Worm (Caenorhabditis elegans) whole organism, mixed stage, embryonic: ENCODE data around the gene F57A8.6.

ENCODE experiments used
- M03D4.4 ChIP-seq: sonication (generic microtip); optimal IDR thresholded peaks from 2 replicates; lab custom pipeline; 2017; ENCODE audit warnings: mild to moderate bottlenecking, missing genetic modification characterization, missing compliant biosample characterization
- blmp-1 ChIP-seq: fragments of 150-350 bp; optimal IDR thresholded peaks from 2 replicates; lab custom pipeline; 2014; ENCODE audit warnings: missing biosample characterization, missing genetic modification characterization
- ceh-83 ChIP-seq: fragments of 200-800 bp; sonication (Bioruptor generic); optimal IDR thresholded peaks from 2 replicates; lab custom pipeline; 2018; ENCODE audit warnings: mild to moderate bottlenecking, missing genetic modification characterization, missing compliant biosample characterization
- elt-1 ChIP-seq: sonication (generic microtip); optimal IDR thresholded peaks from 2 replicates; lab custom pipeline; 2017; ENCODE audit warnings: missing genetic modification characterization, mild to moderate bottlenecking, missing compliant biosample characterization, antibody characterized with exemption, moderate library complexity, borderline replicate concordance; ENCODE audit not compliant: insufficient read depth
- mep-1 ChIP-seq: fragments of 150-350 bp; optimal IDR thresholded peaks from 2 replicates; lab custom pipeline; 2017; ENCODE audit warnings: missing biosample characterization, missing genetic modification reagents, missing genetic modification characterization, inconsistent platforms
- nhr-12 ChIP-seq: fragments of 150-350 bp; optimal IDR thresholded peaks from 2 replicates; lab custom pipeline; 2014; ENCODE audit warnings: missing biosample characterization, missing genetic modification characterization
- nhr-237 ChIP-seq: fragments of 150-350 bp; optimal IDR thresholded peaks from 2 replicates; lab custom pipeline; 2014; ENCODE audit warnings: missing biosample characterization, missing genetic modification characterization
- nhr-28 ChIP-seq: fragments of 150-350 bp; optimal IDR thresholded peaks from 2 replicates; lab custom pipeline; 2014; ENCODE audit warnings: missing biosample characterization, missing genetic modification characterization
- pha-4 ChIP-seq: fragments of 150-350 bp; optimal IDR thresholded peaks from 2 replicates; lab custom pipeline; 2018; ENCODE audit warnings: missing biosample characterization, missing genetic modification reagents, missing genetic modification characterization
- snpc-4 ChIP-seq: fragments of 150-350 bp; optimal IDR thresholded peaks from 2 replicates; lab custom pipeline; 2014; ENCODE audit warnings: missing biosample characterization, missing genetic modification characterization
- tbx-8 ChIP-seq: fragments of 200-800 bp; sonication (Bioruptor generic); optimal IDR thresholded peaks from 2 replicates; lab custom pipeline; 2018; ENCODE audit warnings: mild to moderate bottlenecking, missing genetic modification characterization, moderate library complexity, missing compliant biosample characterization

DNA sequence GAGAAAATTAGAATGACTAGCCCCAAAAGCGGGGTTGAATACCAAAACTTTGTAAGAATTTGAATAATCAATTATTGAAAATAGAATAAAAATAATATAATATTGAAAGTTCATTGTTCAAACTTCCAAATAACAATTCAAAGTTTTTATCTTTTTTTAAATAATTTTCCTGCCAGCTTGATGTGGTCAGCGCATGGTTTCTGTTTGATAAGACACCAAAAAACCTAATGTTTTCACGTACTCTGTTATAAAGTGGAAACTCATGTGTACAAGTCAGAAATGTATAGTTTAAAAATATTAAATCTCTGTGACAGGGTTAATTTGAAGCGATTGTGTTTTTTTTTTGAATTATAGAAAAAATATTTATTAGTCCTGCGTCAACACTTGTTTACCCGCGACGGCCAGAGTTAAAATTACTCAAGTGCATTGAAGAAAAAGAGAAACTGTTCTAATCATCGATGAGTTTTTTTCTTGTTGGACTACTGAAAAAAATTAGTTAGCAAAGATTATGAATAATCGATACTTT lies 31.2 kb upstream of the F57A8.6 start, which contains the start of gene ugt-17:
- TF ChIP-seq nhr-237 (tag; lab: Kevin White, UChicago), result no peak
- no peak for TF ChIP-seq nhr-12 (tag; lab: Kevin White, UChicago)
- TF ChIP-seq blmp-1 (tag; lab: Kevin White, UChicago), result no peak
- no peak for TF ChIP-seq nhr-28
- no peak for TF ChIP-seq tbx-8 (GFP tag; lab: Kevin White, UChicago)
- no peak for TF ChIP-seq snpc-4 (tag; lab: Kevin White, UChicago)
- TF ChIP-seq elt-1 (tag; lab: Kevin White, UChicago), result no peak
- TF ChIP-seq mep-1, result no peak
- no peak for TF ChIP-seq ceh-83
- no peak for TF ChIP-seq pha-4 (tag; lab: Kevin White, UChicago)
- TF ChIP-seq M03D4.4 (tag; lab: Kevin White, UChicago), result no peak
